Worm (Caenorhabditis elegans) whole organism, L1 larva: Measurements from ENCODE around the gene idpc-6.
A peak's percentile ranks its signal among the peaks of the same experiment; 100 is the strongest.

Experiments used
- F16B12.6 ChIP-seq: fragments of 150-350 bp; optimal IDR thresholded peaks from 2 replicates; lab custom pipeline; 2014; ENCODE audit warnings: missing biosample characterization, missing genetic modification characterization
- Y116A8C.19 ChIP-seq: sonication (generic microtip); optimal IDR thresholded peaks from 2 replicates; lab custom pipeline; 2016; ENCODE audit warnings: missing compliant biosample characterization, missing genetic modification characterization, borderline replicate concordance
- blmp-1 ChIP-seq: fragments of 150-350 bp; optimal IDR thresholded peaks from 2 replicates; lab custom pipeline; 2014; ENCODE audit warnings: missing biosample characterization, missing genetic modification characterization
- ceh-63 ChIP-seq: fragments of 200-800 bp; sonication (Bioruptor generic); optimal IDR thresholded peaks from 2 replicates; lab custom pipeline; 2018; ENCODE audit warnings: mild to moderate bottlenecking, missing genetic modification characterization, missing compliant biosample characterization
- ceh-8 ChIP-seq: fragments of 200-800 bp; sonication (Bioruptor generic); optimal IDR thresholded peaks from 2 replicates; lab custom pipeline; 2018; ENCODE audit warnings: mild to moderate bottlenecking, missing genetic modification characterization, moderate library complexity, missing compliant biosample characterization
- ceh-82 ChIP-seq, 3 experiments: fragments of 150-350 bp in 1 of 3; sonication (generic microtip) in 2 of 3; optimal IDR thresholded peaks; 2 replicates each; lab custom pipeline; 2014 to 2017; ENCODE audit warnings: missing biosample characterization in 3 of 3, missing genetic modification characterization in 3 of 3
- ceh-88 ChIP-seq: fragments of 200-800 bp; sonication (Bioruptor generic); IDR thresholded peaks from 2 replicates; pipeline ENCODE4 v1.3.6; 2022; ENCODE audit warnings: missing genetic modification characterization, missing compliant biosample characterization
- ceh-90 ChIP-seq: sonication (generic microtip); optimal IDR thresholded peaks from 2 replicates; lab custom pipeline; 2016; ENCODE audit warnings: missing genetic modification characterization, missing compliant biosample characterization
- efl-1 ChIP-seq, 4 experiments: fragments of 150-350 bp; optimal IDR thresholded peaks in 3 of 4; peaks in 1 of 4; 1 replicate in 1 of 4; 2 replicates in 3 of 4; lab custom pipeline; 2014; ENCODE audit warnings: missing biosample characterization in 2 of 4, missing genetic modification characterization in 2 of 4, missing genetic modification reagents in 2 of 4
- egl-13 ChIP-seq: sonication (generic microtip); optimal IDR thresholded peaks from 2 replicates; lab custom pipeline; 2016; ENCODE audit warnings: missing genotype, missing genetic modification reagents, missing genetic modification characterization, missing compliant biosample characterization
- egl-27 ChIP-seq, 2 experiments: fragments of 150-350 bp in 1 of 2; sonication (generic microtip); optimal IDR thresholded peaks; 3 replicates each; lab custom pipeline; 2017 to 2018; ENCODE audit warnings: missing biosample characterization in 2 of 2, missing genetic modification characterization in 2 of 2, missing genetic modification reagents in 2 of 2
- ets-5 ChIP-seq: fragments of 200-800 bp; sonication (Bioruptor generic); IDR thresholded peaks from 2 replicates; pipeline ENCODE4 v1.3.6; 2022; ENCODE audit warnings: missing genetic modification characterization, missing compliant biosample characterization
- fkh-4 ChIP-seq: sonication (generic microtip); optimal IDR thresholded peaks from 2 replicates; lab custom pipeline; 2016; ENCODE audit warnings: missing compliant biosample characterization, missing genetic modification characterization, borderline replicate concordance
- fos-1 ChIP-seq: fragments of 150-350 bp; optimal IDR thresholded peaks from 2 replicates; lab custom pipeline; 2014; ENCODE audit warnings: missing biosample characterization, missing genetic modification characterization
- hlh-17 ChIP-seq: fragments of 200-800 bp; sonication (Bioruptor generic); optimal IDR thresholded peaks from 2 replicates; lab custom pipeline; 2018; ENCODE audit warnings: missing genetic modification characterization, mild to moderate bottlenecking, missing compliant biosample characterization, moderate library complexity, borderline replicate concordance
- hpl-2 ChIP-seq: fragments of 150-350 bp; optimal IDR thresholded peaks from 2 replicates; lab custom pipeline; 2014; ENCODE audit warnings: missing biosample characterization, missing genetic modification reagents, missing genetic modification characterization
- lin-14 ChIP-seq: fragments of 200-800 bp; sonication (Bioruptor generic); optimal IDR thresholded peaks from 2 replicates; lab custom pipeline; 2018; ENCODE audit warnings: mild to moderate bottlenecking, missing genetic modification characterization, moderate library complexity, missing compliant biosample characterization
- lin-15B ChIP-seq: fragments of 150-350 bp; sonication (generic microtip); optimal IDR thresholded peaks from 3 replicates; lab custom pipeline; 2014; ENCODE audit warnings: missing biosample characterization, missing genetic modification characterization
- lin-39 ChIP-seq: fragments of 150-350 bp; optimal IDR thresholded peaks from 2 replicates; lab custom pipeline; 2014; ENCODE audit warnings: missing biosample characterization, missing genetic modification reagents, missing genetic modification characterization
- lir-3 ChIP-seq: sonication (generic microtip); optimal IDR thresholded peaks from 2 replicates; lab custom pipeline; 2016; ENCODE audit warnings: mild to moderate bottlenecking, missing genetic modification characterization, moderate library complexity, missing compliant biosample characterization; ENCODE audit not compliant: poor library complexity
- mdl-1 ChIP-seq, 2 experiments: fragments of 150-350 bp; optimal IDR thresholded peaks; 2 replicates each; lab custom pipeline; 2014 to 2017; ENCODE audit warnings: missing biosample characterization in 2 of 2, missing genetic modification characterization in 2 of 2, inconsistent platforms in 1 of 2
- mep-1 ChIP-seq: fragments of 150-350 bp; optimal IDR thresholded peaks from 2 replicates; lab custom pipeline; 2014; ENCODE audit warnings: missing biosample characterization, missing genetic modification characterization
- nhr-19 ChIP-seq: fragments of 200-800 bp; sonication (Bioruptor generic); conservative IDR thresholded peaks from 2 replicates; pipeline ENCODE4 v1.3.6; 2022; ENCODE audit warnings: missing genetic modification characterization, missing compliant biosample characterization
- nhr-237 ChIP-seq: fragments of 150-350 bp; optimal IDR thresholded peaks from 2 replicates; lab custom pipeline; 2014; ENCODE audit warnings: missing biosample characterization, missing genetic modification characterization
- nhr-47 ChIP-seq: sonication (generic microtip); optimal IDR thresholded peaks from 2 replicates; lab custom pipeline; 2016; ENCODE audit warnings: mild to moderate bottlenecking, missing genetic modification characterization, moderate library complexity, missing compliant biosample characterization
- nhr-77 ChIP-seq: fragments of 150-350 bp; optimal IDR thresholded peaks from 2 replicates; lab custom pipeline; 2014; ENCODE audit warnings: missing biosample characterization, missing genetic modification characterization
- nhr-85 ChIP-seq: sonication (generic microtip); peaks from one replicate; lab custom pipeline; 2016; ENCODE audit warnings: missing genetic modification characterization, inconsistent platforms, missing compliant biosample characterization
- skn-1 ChIP-seq: fragments of 150-350 bp; optimal IDR thresholded peaks from 2 replicates; lab custom pipeline; 2014; ENCODE audit warnings: missing biosample characterization, missing genetic modification characterization
- sptf-1 ChIP-seq: fragments of 150-350 bp; optimal IDR thresholded peaks from 2 replicates; lab custom pipeline; 2014; ENCODE audit warnings: missing biosample characterization, missing genetic modification characterization
- tbx-2 ChIP-seq: sonication (generic microtip); optimal IDR thresholded peaks from 2 replicates; lab custom pipeline; 2016; ENCODE audit warnings: missing genetic modification characterization, missing compliant biosample characterization
- ztf-4 ChIP-seq: fragments of 150-350 bp; optimal IDR thresholded peaks from 2 replicates; lab custom pipeline; 2014; ENCODE audit warnings: missing biosample characterization, missing genetic modification characterization

idpc-6 gene

DNA sequence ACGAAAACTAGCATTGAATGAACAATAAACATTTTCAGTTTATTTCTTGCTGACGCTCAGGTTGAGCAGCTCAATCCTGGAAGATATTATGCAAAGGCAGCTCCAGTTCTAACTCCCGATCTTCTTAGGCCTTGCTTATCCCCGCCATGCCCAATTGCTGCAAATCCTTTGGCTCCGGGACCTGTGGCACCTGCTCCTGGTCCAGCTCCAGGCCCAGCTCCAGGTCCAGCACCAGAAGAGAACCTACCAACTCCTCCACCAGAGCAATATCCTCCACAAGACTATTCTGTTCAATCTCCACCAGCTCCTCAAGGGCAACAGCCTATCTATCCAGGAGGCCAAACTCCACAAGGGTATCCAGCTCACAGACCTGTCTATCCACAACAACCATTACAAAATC lies 3.8 kb upstream of the idpc-6 start:
- TF ChIP-seq blmp-1 (tag; lab: Kevin White, UChicago): no peak
- TF ChIP-seq ceh-82 (tag; optimal IDR thresholded peaks at IDR 0.05; lab: Kevin White, UChicago): no peak
- no peak for TF ChIP-seq sptf-1 (tag; lab: Kevin White, UChicago)

DNA sequence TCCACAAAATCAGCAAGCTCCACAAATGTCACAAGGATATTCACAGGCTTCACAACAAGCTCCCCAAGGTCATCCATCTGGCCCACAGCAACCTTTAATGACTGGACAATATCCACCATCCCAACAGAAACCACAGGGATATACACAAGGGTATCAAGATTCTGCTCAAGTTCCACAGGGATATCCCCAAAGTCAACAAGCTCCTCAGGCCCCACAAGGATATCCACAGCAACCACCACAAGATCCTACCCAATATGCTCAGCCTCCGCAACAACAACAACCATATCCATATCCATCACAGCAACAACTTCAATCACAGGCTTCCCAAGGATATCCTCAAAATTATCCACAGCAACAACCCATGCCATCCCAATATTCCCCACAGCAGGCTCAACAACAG lies 3.3 kb upstream of the idpc-6 start:
- no peak for TF ChIP-seq nhr-47
- no peak for TF ChIP-seq lin-39 (tag; lab: Kevin White, UChicago)
- no peak for TF ChIP-seq fkh-4
- no peak for TF ChIP-seq mdl-1 (tag; optimal IDR thresholded peaks at IDR 0.05; lab: Kevin White, UChicago)
- no peak for TF ChIP-seq nhr-85 (tag; lab: Kevin White, UChicago)
- no peak for TF ChIP-seq ceh-63 (GFP tag; lab: Kevin White, UChicago)
- no peak for TF ChIP-seq skn-1 (tag; lab: Kevin White, UChicago)
- no peak for TF ChIP-seq ets-5 (GFP tag; lab: Robert Waterston, UW)

DNA sequence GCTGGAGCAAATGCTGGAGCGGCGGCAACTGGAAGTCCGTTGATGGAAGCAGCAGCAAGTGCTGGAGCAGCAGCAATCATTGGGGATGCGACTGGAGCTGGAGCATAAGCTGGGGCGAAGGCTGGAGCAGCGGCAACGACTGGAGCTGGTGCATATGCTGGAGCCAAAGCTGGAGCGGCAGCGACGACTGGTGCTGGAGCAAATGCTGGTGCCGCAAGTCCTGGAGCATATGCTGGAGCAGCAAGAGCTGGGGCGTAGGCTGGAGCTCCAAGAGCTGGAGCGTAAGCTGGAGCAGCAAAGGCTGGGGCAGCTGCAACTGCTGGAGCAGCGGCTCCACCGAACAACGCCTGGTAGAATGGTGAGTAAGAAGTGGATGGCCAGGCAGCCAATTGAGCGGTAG lies 1.5 kb upstream of the idpc-6 start:
- TF ChIP-seq egl-13 (tag; lab: Kevin White, UChicago) (no peak), ceh-8 (GFP tag; lab: Kevin White, UChicago) (peak; percentile 7)

DNA sequence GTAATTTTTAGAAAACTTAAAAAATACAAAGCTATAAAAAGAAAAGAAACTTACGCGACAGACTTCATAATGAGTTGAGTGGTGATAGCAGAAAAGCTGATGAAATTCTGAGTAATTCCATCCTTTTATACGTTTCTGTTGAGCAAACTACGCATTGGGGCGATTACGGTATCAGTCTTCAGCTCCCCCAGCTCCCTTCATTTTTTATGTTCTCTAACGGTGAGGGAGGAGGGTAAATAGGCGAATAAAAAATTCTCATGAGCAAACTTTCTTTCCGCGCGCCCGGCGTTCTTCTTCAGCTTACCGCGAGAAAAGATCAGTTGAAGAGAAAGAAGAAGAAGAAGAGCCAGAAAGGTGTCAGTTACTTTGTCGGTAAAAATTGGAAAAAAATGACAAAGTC lies 1.0 kb upstream of the idpc-6 start, which contains the start of gene idpc-7:
Gene idpc-7, minus strand, starts transcription at position 101 of the 400 bp plus-strand sequence.
- TF ChIP-seq efl-1 (optimal IDR thresholded peaks at IDR 0.05; lab: Kevin White, UChicago): no peak
- TF ChIP-seq efl-1 (GFP tag; optimal IDR thresholded peaks at IDR 0.05 in 1 of 2; lab: Kevin White, UChicago): peak in 1 of 2 experiments; percentile 5
- no peak for TF ChIP-seq ztf-4 (tag; lab: Kevin White, UChicago)

DNA sequence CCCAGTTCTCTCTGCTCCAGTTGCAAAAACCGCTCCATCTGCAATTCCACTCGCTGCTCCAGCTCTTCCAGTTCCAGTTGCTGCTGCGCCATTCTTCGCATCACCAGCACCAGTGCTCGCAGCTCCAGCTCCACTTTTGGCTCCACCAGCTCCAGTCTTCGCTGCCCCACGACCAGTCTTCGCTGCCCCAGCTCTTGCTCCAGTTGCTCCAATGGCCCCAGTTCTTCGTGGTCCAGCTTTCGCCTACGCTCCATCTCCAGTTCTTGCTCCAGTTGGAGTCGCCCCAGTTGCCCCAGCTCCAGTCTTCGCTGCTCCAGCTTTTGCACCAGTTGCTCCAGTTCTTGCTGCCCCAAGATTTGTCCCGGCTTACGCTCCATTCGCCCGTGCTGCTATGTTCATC lies 467 bp downstream of the idpc-6 start:
- TF ChIP-seq ceh-88 (GFP tag; lab: Robert Waterston, UW) (no peak), lin-15B (tag; lab: Kevin White, UChicago) (no peak), ceh-8 (GFP tag; lab: Kevin White, UChicago) (no peak), hpl-2 (GFP tag; lab: Kevin White, UChicago) (no peak), hlh-17 (GFP tag; lab: Kevin White, UChicago) (no peak), tbx-2 (no peak), F16B12.6 (tag; lab: Kevin White, UChicago) (no peak), nhr-77 (tag; lab: Kevin White, UChicago) (no peak), mep-1 (tag; lab: Kevin White, UChicago) (no peak), nhr-237 (tag; lab: Kevin White, UChicago) (no peak)

DNA sequence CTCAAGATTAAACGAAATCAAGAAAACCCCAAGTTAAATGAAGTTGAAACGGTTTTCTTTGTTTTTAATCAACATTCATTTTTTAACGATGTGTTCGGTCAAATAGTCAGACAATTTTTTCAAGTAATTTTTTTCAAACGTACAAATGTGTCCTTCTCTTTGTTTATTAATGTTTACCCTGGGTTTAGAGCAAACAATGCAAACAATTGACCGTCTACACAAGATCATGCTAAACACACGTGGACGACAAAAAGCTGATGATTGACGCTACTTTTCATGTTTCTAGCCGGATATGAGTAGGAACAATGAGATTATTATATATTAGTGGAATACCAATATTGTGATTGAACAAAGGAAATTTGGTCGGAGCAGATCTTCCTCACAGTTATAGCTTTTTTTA lies 1.5 kb downstream of the idpc-6 start:
- TF ChIP-seq ztf-4 (tag; lab: Kevin White, UChicago) (no peak), egl-27 (tag; optimal IDR thresholded peaks at IDR 0.05; lab: Kevin White, UChicago) (no peak), nhr-19 (no peak), fos-1 (tag; lab: Kevin White, UChicago) (no peak), Y116A8C.19 (tag; lab: Kevin White, UChicago) (no peak), ceh-90 (no peak), nhr-237 (tag; lab: Kevin White, UChicago) (no peak), lin-14 (GFP tag; lab: Kevin White, UChicago) (no peak), lir-3 (tag; lab: Kevin White, UChicago) (no peak)
- TF ChIP-seq, all 84 proteins: peak for 0
